Worm (Caenorhabditis elegans) whole organism, mixed stage, embryonic: ENCODE results near the gene mpdu-1.

Experiments used
- bed-3 ChIP-seq: fragments of 200-800 bp; sonication (Bioruptor generic); optimal IDR thresholded peaks from 3 replicates; lab custom pipeline; 2018; ENCODE audit warnings: mild to moderate bottlenecking, missing genetic modification characterization, moderate library complexity, missing compliant biosample characterization
- blmp-1 ChIP-seq: fragments of 150-350 bp; optimal IDR thresholded peaks from 2 replicates; lab custom pipeline; 2014; ENCODE audit warnings: missing biosample characterization, missing genetic modification characterization
- ceh-39 ChIP-seq: fragments of 150-350 bp; optimal IDR thresholded peaks from 2 replicates; lab custom pipeline; 2014; ENCODE audit warnings: missing biosample characterization, missing genetic modification characterization
- ceh-43 ChIP-seq: fragments of 200-800 bp; sonication (Bioruptor generic); optimal IDR thresholded peaks from 2 replicates; lab custom pipeline; 2018; ENCODE audit warnings: mild to moderate bottlenecking, missing genetic modification characterization, moderate library complexity, missing compliant biosample characterization
- ceh-83 ChIP-seq: fragments of 200-800 bp; sonication (Bioruptor generic); optimal IDR thresholded peaks from 2 replicates; lab custom pipeline; 2018; ENCODE audit warnings: mild to moderate bottlenecking, missing genetic modification characterization, missing compliant biosample characterization
- ces-1 ChIP-seq: fragments of 150-350 bp; optimal IDR thresholded peaks from 2 replicates; lab custom pipeline; 2014; ENCODE audit warnings: missing biosample characterization, missing genetic modification reagents, missing genetic modification characterization
- cnd-1 ChIP-seq: fragments of 200-800 bp; sonication (Bioruptor generic); optimal IDR thresholded peaks from 2 replicates; lab custom pipeline; 2018; ENCODE audit warnings: mild to moderate bottlenecking, missing genetic modification characterization, missing compliant biosample characterization
- elt-1 ChIP-seq: sonication (generic microtip); optimal IDR thresholded peaks from 2 replicates; lab custom pipeline; 2017; ENCODE audit warnings: missing genetic modification characterization, mild to moderate bottlenecking, missing compliant biosample characterization, antibody characterized with exemption, moderate library complexity, borderline replicate concordance; ENCODE audit not compliant: insufficient read depth
- elt-3 ChIP-seq: fragments of 150-350 bp; optimal IDR thresholded peaks from 2 replicates; lab custom pipeline; 2014; ENCODE audit warnings: missing biosample characterization, missing genetic modification characterization
- flh-1 ChIP-seq: fragments of 200-800 bp; sonication (Bioruptor generic); optimal IDR thresholded peaks from 2 replicates; lab custom pipeline; 2018; ENCODE audit warnings: mild to moderate bottlenecking, missing genetic modification characterization, moderate library complexity, missing compliant biosample characterization
- ham-2 ChIP-seq: fragments of 200-800 bp; sonication (Bioruptor generic); optimal IDR thresholded peaks from 2 replicates; lab custom pipeline; 2018; ENCODE audit warnings: mild to moderate bottlenecking, missing genetic modification characterization, missing compliant biosample characterization
- hlh-1 ChIP-seq: fragments of 150-350 bp; optimal IDR thresholded peaks from 2 replicates; lab custom pipeline; 2014; ENCODE audit warnings: missing biosample characterization, missing genetic modification reagents, missing genetic modification characterization
- lin-13 ChIP-seq: fragments of 150-350 bp; optimal IDR thresholded peaks from 2 replicates; lab custom pipeline; 2014; ENCODE audit warnings: missing biosample characterization, missing genetic modification characterization
- lin-32 ChIP-seq: fragments of 200-800 bp; sonication (Bioruptor generic); optimal IDR thresholded peaks from 2 replicates; lab custom pipeline; 2018; ENCODE audit warnings: mild to moderate bottlenecking, missing genetic modification characterization, missing compliant biosample characterization
- lsy-2 ChIP-seq: fragments of 150-350 bp; optimal IDR thresholded peaks from 2 replicates; lab custom pipeline; 2014; ENCODE audit warnings: missing biosample characterization, missing genetic modification characterization
- mab-5 ChIP-seq: fragments of 150-350 bp; optimal IDR thresholded peaks from 2 replicates; lab custom pipeline; 2014; ENCODE audit warnings: missing biosample characterization, missing genetic modification characterization
- mep-1 ChIP-seq: fragments of 150-350 bp; optimal IDR thresholded peaks from 2 replicates; lab custom pipeline; 2017; ENCODE audit warnings: missing biosample characterization, missing genetic modification reagents, missing genetic modification characterization, inconsistent platforms
- mls-2 ChIP-seq: sonication (generic microtip); optimal IDR thresholded peaks from 2 replicates; lab custom pipeline; 2016; ENCODE audit warnings: mild to moderate bottlenecking, missing genetic modification characterization, moderate library complexity, missing compliant biosample characterization
- nhr-12 ChIP-seq: fragments of 150-350 bp; optimal IDR thresholded peaks from 2 replicates; lab custom pipeline; 2014; ENCODE audit warnings: missing biosample characterization, missing genetic modification characterization
- nhr-2 ChIP-seq: fragments of 150-350 bp; optimal IDR thresholded peaks from 2 replicates; lab custom pipeline; 2014; ENCODE audit warnings: missing biosample characterization, missing genetic modification characterization
- nhr-237 ChIP-seq: fragments of 150-350 bp; optimal IDR thresholded peaks from 2 replicates; lab custom pipeline; 2014; ENCODE audit warnings: missing biosample characterization, missing genetic modification characterization
- nhr-28 ChIP-seq: fragments of 150-350 bp; optimal IDR thresholded peaks from 2 replicates; lab custom pipeline; 2014; ENCODE audit warnings: missing biosample characterization, missing genetic modification characterization
- nhr-76 ChIP-seq: sonication (generic microtip); optimal IDR thresholded peaks from 2 replicates; lab custom pipeline; 2017; ENCODE audit warnings: missing biosample characterization, missing genetic modification characterization
- pha-4 ChIP-seq: fragments of 150-350 bp; optimal IDR thresholded peaks from 2 replicates; lab custom pipeline; 2018; ENCODE audit warnings: missing biosample characterization, missing genetic modification reagents, missing genetic modification characterization
- sem-2 ChIP-seq: fragments of 200-800 bp; sonication (Bioruptor generic); optimal IDR thresholded peaks from 2 replicates; lab custom pipeline; 2018; ENCODE audit warnings: mild to moderate bottlenecking, missing genetic modification characterization, missing compliant biosample characterization
- snpc-4 ChIP-seq: fragments of 150-350 bp; optimal IDR thresholded peaks from 2 replicates; lab custom pipeline; 2014; ENCODE audit warnings: missing biosample characterization, missing genetic modification characterization
- sptf-1 ChIP-seq: sonication (generic microtip); optimal IDR thresholded peaks from 2 replicates; lab custom pipeline; 2017; ENCODE audit warnings: mild to moderate bottlenecking, missing genetic modification characterization, moderate library complexity, missing compliant biosample characterization
- tbx-8 ChIP-seq: fragments of 200-800 bp; sonication (Bioruptor generic); optimal IDR thresholded peaks from 2 replicates; lab custom pipeline; 2018; ENCODE audit warnings: mild to moderate bottlenecking, missing genetic modification characterization, moderate library complexity, missing compliant biosample characterization
- unc-120 ChIP-seq: sonication (generic microtip); optimal IDR thresholded peaks from 2 replicates; lab custom pipeline; 2017; ENCODE audit warnings: missing genetic modification characterization, missing compliant biosample characterization; ENCODE audit not compliant: poor library complexity, severe bottlenecking
- unc-39 ChIP-seq: fragments of 150-350 bp; optimal IDR thresholded peaks from 2 replicates; lab custom pipeline; 2014; ENCODE audit warnings: missing biosample characterization, missing genetic modification characterization
- unc-62 ChIP-seq: fragments of 150-350 bp; optimal IDR thresholded peaks from 2 replicates; lab custom pipeline; 2014; ENCODE audit warnings: missing biosample characterization, missing genetic modification reagents, missing genetic modification characterization
- zip-8 ChIP-seq: fragments of 150-350 bp; optimal IDR thresholded peaks from 2 replicates; lab custom pipeline; 2014; ENCODE audit warnings: missing biosample characterization, missing genetic modification characterization
- ztf-11 ChIP-seq: fragments of 150-350 bp; optimal IDR thresholded peaks from 2 replicates; lab custom pipeline; 2014; ENCODE audit warnings: missing biosample characterization, missing genetic modification characterization

Gene mpdu-1

DNA sequence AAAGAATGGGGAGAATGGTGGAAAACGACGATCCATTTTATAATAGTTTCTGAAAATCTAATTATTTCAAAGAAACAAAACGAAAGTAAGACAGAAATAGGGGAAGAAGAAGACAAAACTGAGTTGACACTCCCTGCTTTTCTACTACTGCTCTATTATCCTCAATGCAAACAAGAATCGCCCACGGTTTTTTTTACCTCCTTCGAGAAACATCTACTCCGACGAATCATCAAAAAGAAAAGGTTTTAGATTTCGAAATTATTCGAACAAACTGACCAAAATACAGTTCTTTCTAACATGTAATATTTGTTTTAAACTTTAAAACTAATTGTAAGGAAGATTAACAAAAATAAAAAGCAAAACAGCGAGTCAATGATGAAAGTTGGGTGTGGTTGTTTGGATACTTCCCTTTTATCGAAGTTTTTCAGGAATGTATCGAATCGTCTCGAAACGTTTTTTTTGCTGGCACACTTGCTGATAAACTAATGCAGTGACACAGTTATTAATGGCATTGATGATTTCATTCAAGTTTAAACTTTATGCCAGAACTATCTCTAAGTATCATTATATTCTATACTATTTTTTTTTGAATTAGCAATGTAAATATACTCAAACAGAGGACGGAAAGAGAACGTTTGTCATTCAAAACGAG is 27.0 kb upstream of the mpdu-1 start, which contains the start of gene hsp-17:
TSS of gene hsp-17 (minus strand) at position 51 of the 652 bp plus-strand sequence.
- TF ChIP-seq sptf-1 (no peak), snpc-4 (tag; lab: Kevin White, UChicago) (no peak), nhr-76 (no peak), cnd-1 (tag; lab: Kevin White, UChicago) (no peak), tbx-8 (no peak), blmp-1 (tag; lab: Kevin White, UChicago) (no peak)

DNA sequence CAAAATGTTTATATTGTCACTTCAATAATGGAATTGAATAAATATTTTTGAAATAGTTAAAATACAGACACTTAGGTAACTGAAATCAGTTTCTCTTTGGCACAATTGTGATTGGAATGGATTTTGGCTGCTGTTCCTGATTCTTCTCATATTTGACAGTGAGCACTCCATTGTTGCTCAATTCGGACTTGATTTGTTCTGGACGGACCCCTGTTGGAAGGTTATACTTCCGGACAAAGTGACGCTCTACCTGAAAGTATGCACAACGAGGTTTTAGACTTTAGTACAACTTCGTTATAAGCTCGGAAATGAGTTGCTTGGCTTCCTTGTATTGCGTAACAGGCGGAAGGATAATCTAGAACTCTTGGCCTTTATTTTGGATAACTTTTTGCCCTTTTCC is 25.8 kb upstream of the mpdu-1 start:
- no peak for TF ChIP-seq nhr-2 (tag; lab: Kevin White, UChicago)
- TF ChIP-seq unc-62 (GFP tag; lab: Kevin White, UChicago): no peak
- TF ChIP-seq zip-8 (tag; lab: Kevin White, UChicago): peak; percentile 22
- TF ChIP-seq bed-3: no peak
- TF ChIP-seq hlh-1: no peak
- no peak for TF ChIP-seq flh-1 (GFP tag; lab: Kevin White, UChicago)
- TF ChIP-seq lin-13 (tag; lab: Kevin White, UChicago): no peak
- no peak for TF ChIP-seq snpc-4 (tag; lab: Kevin White, UChicago)

DNA sequence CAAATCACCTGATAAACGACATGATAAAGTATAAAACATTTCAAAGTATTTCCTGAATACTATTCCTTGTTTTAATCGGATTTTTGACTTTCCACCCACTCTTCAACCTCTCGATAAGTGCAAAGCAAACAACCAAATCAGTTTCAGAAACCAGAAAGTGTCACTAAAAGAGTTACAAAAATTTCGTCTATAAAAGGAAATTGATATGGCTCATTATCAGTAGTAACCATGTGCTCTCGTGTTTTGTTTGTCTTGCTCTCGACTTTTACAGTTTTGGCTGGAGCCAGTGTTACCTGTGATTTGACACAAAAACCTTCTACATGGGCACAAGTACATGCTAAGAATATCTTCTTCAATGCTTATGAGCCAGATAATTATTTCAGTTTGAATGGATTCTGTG is 24.8 kb upstream of the mpdu-1 start, which contains the start of gene F52E1.14:
TSS of gene F52E1.14 (plus strand) at position 207 of the 400 bp plus-strand sequence.
- no peak for TF ChIP-seq ceh-43 (GFP tag; lab: Kevin White, UChicago)
- no peak for TF ChIP-seq lin-32 (GFP tag; lab: Kevin White, UChicago)
- no peak for TF ChIP-seq zip-8 (tag; lab: Kevin White, UChicago)
- no peak for TF ChIP-seq nhr-12 (tag; lab: Kevin White, UChicago)
- no peak for TF ChIP-seq flh-1 (GFP tag; lab: Kevin White, UChicago)
- no peak for TF ChIP-seq unc-120 (tag; lab: Kevin White, UChicago)
- no peak for TF ChIP-seq nhr-28 (tag; lab: Kevin White, UChicago)
- TF ChIP-seq mep-1 (tag; lab: Kevin White, UChicago): no peak
- no peak for TF ChIP-seq nhr-76
- TF ChIP-seq ceh-83: no peak
- no peak for TF ChIP-seq pha-4 (tag; lab: Kevin White, UChicago)
- TF ChIP-seq lin-13 (tag; lab: Kevin White, UChicago): no peak
- TF ChIP-seq ceh-39 (tag; lab: Kevin White, UChicago): no peak

DNA sequence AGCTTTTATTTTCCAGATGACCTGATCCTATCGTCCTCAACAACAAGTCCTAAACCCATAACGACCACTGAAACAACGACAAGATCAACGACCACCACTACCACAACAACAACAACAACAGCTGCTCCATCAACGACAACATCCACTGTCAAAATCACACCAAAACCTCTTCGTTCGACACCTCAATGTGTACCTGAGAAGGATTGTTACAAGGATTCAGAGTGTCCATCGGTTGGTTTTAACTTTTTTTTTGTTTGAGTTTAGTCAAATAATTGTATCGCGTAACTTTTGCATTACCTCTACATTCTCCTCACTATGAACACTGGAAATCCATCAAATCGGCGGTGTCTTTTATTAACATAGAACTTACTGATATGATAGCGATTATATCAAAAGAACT is 21.1 kb upstream of the mpdu-1 start:
- TF ChIP-seq ztf-11 (tag; lab: Kevin White, UChicago) (no peak), bed-3 (no peak), unc-39 (tag; lab: Kevin White, UChicago) (no peak), zip-8 (tag; lab: Kevin White, UChicago) (no peak), nhr-237 (tag; lab: Kevin White, UChicago) (no peak), tbx-8 (no peak), mls-2 (no peak), ces-1 (GFP tag; lab: Kevin White, UChicago) (no peak), elt-3 (tag; lab: Kevin White, UChicago) (no peak), nhr-2 (tag; lab: Kevin White, UChicago) (no peak), ceh-39 (tag; lab: Kevin White, UChicago) (no peak), ham-2 (GFP tag; lab: Kevin White, UChicago) (no peak), lin-13 (tag; lab: Kevin White, UChicago) (no peak), cnd-1 (tag; lab: Kevin White, UChicago) (no peak)
- TF ChIP-seq, all 35 proteins: peak for 0

DNA sequence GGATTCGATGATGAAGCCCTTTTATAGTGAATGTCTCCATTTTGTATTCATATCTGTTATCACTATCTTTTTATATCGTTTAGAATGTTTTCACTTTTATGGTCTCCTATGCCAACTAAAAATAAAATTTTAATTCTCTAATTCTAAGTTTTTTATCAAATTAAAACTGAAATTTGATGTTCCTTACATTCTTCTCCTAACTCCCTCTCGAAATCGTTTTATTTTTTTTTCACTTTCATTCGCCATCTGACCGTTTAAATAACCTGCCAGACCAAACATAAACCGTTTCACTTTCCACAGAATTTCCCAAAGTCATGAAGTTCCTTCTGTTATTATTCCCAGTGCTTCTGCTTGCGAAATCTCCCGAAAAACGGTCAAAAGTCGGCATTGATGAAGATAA is 20.2 kb upstream of the mpdu-1 start, which contains the start of gene F52E1.5:
TSS of gene F52E1.5 (plus strand) at position 301 of the 400 bp plus-strand sequence.
- TF ChIP-seq hlh-1 (no peak), lin-13 (tag; lab: Kevin White, UChicago) (no peak), nhr-12 (tag; lab: Kevin White, UChicago) (no peak), ces-1 (GFP tag; lab: Kevin White, UChicago) (no peak), nhr-76 (no peak), lsy-2 (no peak), elt-1 (tag; lab: Kevin White, UChicago) (no peak), mls-2 (no peak), mab-5 (tag; lab: Kevin White, UChicago) (no peak), cnd-1 (tag; lab: Kevin White, UChicago) (no peak), nhr-2 (tag; lab: Kevin White, UChicago) (no peak), lin-32 (GFP tag; lab: Kevin White, UChicago) (no peak), sem-2 (GFP tag; lab: Kevin White, UChicago) (no peak), unc-62 (GFP tag; lab: Kevin White, UChicago) (no peak), flh-1 (GFP tag; lab: Kevin White, UChicago) (no peak), ham-2 (GFP tag; lab: Kevin White, UChicago) (no peak), elt-3 (tag; lab: Kevin White, UChicago) (no peak), unc-120 (tag; lab: Kevin White, UChicago) (no peak)
